Fruit fly (Drosophila melanogaster) whole organism, prepupa: ENCODE measurements around the gene opa.

Experiments
- CG15336 ChIP-seq: fragments of 200-800 bp; sonication (Bioruptor generic); IDR thresholded peaks from 2 replicates; pipeline ENCODE4 v1.3.6; 2022; ENCODE audit warnings: missing biosample characterization, missing genetic modification characterization
- CG32006 ChIP-seq: fragments of 200-800 bp; sonication (Bioruptor generic); optimal IDR thresholded peaks from 3 replicates; lab custom pipeline; 2017; ENCODE audit warnings: missing biosample characterization, mild to moderate bottlenecking, missing genetic modification characterization
- CG6808 ChIP-seq: fragments of 200-800 bp; sonication (Bioruptor generic); optimal IDR thresholded peaks from 3 replicates; lab custom pipeline; 2017; ENCODE audit warnings: missing biosample characterization, missing genetic modification characterization, mild to moderate bottlenecking, moderate library complexity, missing genetic modification reagents
- Eip78C ChIP-seq: fragments of 200-800 bp; sonication (Bioruptor generic); peaks from one replicate; lab custom pipeline; 2016; ENCODE audit warnings: missing biosample characterization, missing genetic modification characterization
- Ets96B ChIP-seq: fragments of 200-800 bp; optimal IDR thresholded peaks from 2 replicates; lab custom pipeline; 2019; ENCODE audit warnings: missing biosample characterization, mild to moderate bottlenecking, missing genetic modification characterization, moderate library complexity
- Hr38 ChIP-seq: sonication (Bioruptor generic); optimal IDR thresholded peaks from 2 replicates; lab custom pipeline; 2016; ENCODE audit warnings: missing biosample characterization, missing genetic modification characterization
- Hr39 ChIP-seq: fragments of 200-800 bp; sonication (Bioruptor generic); optimal IDR thresholded peaks from 2 replicates; lab custom pipeline; 2016; ENCODE audit warnings: missing biosample characterization, missing genetic modification characterization
- Lpt ChIP-seq: fragments of 200-800 bp; sonication (Bioruptor generic); optimal IDR thresholded peaks from 3 replicates; lab custom pipeline; 2016; ENCODE audit warnings: missing biosample characterization, missing genetic modification characterization
- Sox15 ChIP-seq: fragments of 200-800 bp; sonication (Bioruptor generic); optimal IDR thresholded peaks from 3 replicates; lab custom pipeline; 2016; ENCODE audit warnings: missing biosample characterization, missing genetic modification characterization
- eg ChIP-seq: fragments of 200-800 bp; sonication (Bioruptor generic); IDR thresholded peaks from 3 replicates; pipeline ENCODE4 v1.3.6; 2022; ENCODE audit warnings: missing biosample characterization, missing genetic modification characterization
- fd59A ChIP-seq: fragments of 200-800 bp; sonication (Bioruptor generic); optimal IDR thresholded peaks from 2 replicates; lab custom pipeline; 2017; ENCODE audit warnings: missing biosample characterization, mild to moderate bottlenecking, missing genetic modification characterization, missing genetic modification reagents
- lz ChIP-seq: fragments of 200-800 bp; sonication (Bioruptor generic); optimal IDR thresholded peaks from 3 replicates; lab custom pipeline; 2016; ENCODE audit warnings: missing biosample characterization, missing genetic modification characterization
- pdm3 ChIP-seq: fragments of 200-800 bp; sonication (Bioruptor generic); optimal IDR thresholded peaks from 3 replicates; lab custom pipeline; 2016; ENCODE audit warnings: missing biosample characterization, missing genetic modification characterization

DNA sequence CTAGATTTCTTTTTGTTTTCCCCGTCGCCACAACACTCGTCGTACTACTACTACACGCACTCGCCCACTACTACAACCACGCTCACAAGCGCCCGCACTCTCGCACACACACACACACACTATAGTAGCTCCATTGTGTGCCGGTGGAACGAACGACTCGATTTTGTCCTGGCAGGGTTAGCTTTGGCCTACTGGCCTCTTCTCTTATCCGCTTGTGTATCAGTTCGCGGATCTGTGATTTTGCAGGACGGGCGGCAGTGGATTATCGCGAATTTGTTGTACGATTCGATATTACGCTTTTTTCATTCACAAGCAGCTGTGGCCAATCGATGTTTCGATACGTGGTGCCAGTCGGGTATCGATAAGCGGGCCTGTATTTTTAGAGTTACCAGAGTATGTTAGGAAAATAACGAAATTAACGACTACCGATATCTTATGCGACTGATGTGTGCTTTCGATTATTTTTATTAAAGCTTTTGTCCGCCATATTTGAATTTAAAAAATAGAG is 31.5 kb upstream of the opa start, which contains the start of gene CG14657:
- no peak for TF ChIP-seq eg
- TF ChIP-seq CG32006 = no peak
- no peak for TF ChIP-seq CG6808 (GFP tag; lab: Kevin White, UChicago)
- no peak for TF ChIP-seq Hr38
- TF ChIP-seq Eip78C (GFP tag; lab: Kevin White, UChicago) = no peak
- TF ChIP-seq Ets96B (tag; lab: Kevin White, UChicago) = no peak
- no peak for TF ChIP-seq lz (GFP tag; lab: Kevin White, UChicago)
- no peak for TF ChIP-seq fd59A (GFP tag; lab: Kevin White, UChicago)
- TF ChIP-seq Hr39 = no peak
- peak; percentile 23; the same call in 1 of the 2 replicates for TF ChIP-seq CG15336 (GFP tag; lab: Robert Waterston, UW)
- no peak for TF ChIP-seq Lpt (GFP tag; lab: Kevin White, UChicago)
- no peak for TF ChIP-seq pdm3
- TF ChIP-seq Sox15 (GFP tag; lab: Kevin White, UChicago) = no peak
